Worm (Caenorhabditis elegans): ENCODE data around the gene chil-9.

DNA sequence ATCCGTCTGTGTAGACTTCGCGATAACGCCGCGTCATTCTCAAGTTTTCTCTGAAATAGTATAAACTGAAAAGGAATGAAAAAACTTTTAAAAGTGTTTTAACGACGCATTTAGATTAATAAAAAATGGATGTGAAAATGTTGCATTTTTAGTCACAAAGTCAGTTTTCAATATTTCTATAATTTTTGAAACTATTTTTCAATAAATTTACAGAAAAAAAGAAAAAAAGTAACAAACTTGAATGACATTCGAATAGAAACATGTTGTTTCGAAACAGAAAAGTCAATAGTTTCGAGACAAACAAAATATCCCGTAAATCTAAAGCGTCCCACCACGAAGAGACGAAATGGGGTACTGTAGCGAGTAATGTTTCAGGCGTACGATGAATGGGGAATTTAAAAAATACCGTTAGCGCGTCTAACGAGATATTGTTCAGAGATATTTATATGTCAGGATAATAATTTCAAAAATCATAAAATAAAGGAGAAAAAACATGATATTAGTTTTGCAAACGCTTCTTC lies 3.1 kb downstream of the chil-9 start, which contains the start of gene rnh-1.2:
- TF ChIP-seq flt-1 (GFP tag; IDR thresholded peaks at IDR 0.05) = no peak
- TF ChIP-seq scrt-1 (GFP tag; IDR thresholded peaks at IDR 0.05) = no peak

All from whole organism, early embryonic.